Fruit fly (Drosophila melanogaster) whole organism, embryonic: ENCODE results near the gene CG17010.

Experiments
- ATbp ChIP-seq: fragments of 200-800 bp; sonication (Bioruptor generic); optimal IDR thresholded peaks from 2 replicates; lab custom pipeline; 2017; ENCODE audit warnings: missing biosample characterization, mild to moderate bottlenecking, missing genetic modification characterization, missing genetic modification reagents
- Ada2b ChIP-seq: fragments of 200-800 bp; sonication (Bioruptor generic); IDR thresholded peaks from 2 replicates; pipeline ENCODE4 v1.3.6; 2022; ENCODE audit warnings: missing biosample characterization, missing genetic modification characterization
- Adf1 ChIP-seq: fragments of 200-800 bp; sonication (Bioruptor generic); IDR thresholded peaks from 2 replicates; pipeline ENCODE4 v1.3.6; 2022; ENCODE audit warnings: missing biosample characterization, missing genetic modification characterization
- CG10274 ChIP-seq: fragments of 200-800 bp; sonication (Bioruptor generic); optimal IDR thresholded peaks from 3 replicates; lab custom pipeline; 2017; ENCODE audit warnings: missing biosample characterization, mild to moderate bottlenecking, missing genetic modification characterization
- CG10543 ChIP-seq: fragments of 200-800 bp; sonication (Bioruptor generic); optimal IDR thresholded peaks from 3 replicates; lab custom pipeline; 2017; ENCODE audit warnings: missing biosample characterization, mild to moderate bottlenecking, missing genetic modification characterization, moderate library complexity
- CG10565 ChIP-seq: fragments of 200-800 bp; sonication (Bioruptor generic); optimal IDR thresholded peaks from 3 replicates; lab custom pipeline; 2016; ENCODE audit warnings: missing biosample characterization, mild to moderate bottlenecking, missing genetic modification characterization
- CG10979 ChIP-seq: fragments of 200-800 bp; sonication (Bioruptor generic); optimal IDR thresholded peaks from 2 replicates; lab custom pipeline; 2018; ENCODE audit warnings: missing biosample characterization, mild to moderate bottlenecking, missing genetic modification characterization, moderate library complexity
- CG12744 ChIP-seq: fragments of 200-800 bp; sonication (Bioruptor generic); optimal IDR thresholded peaks from 2 replicates; lab custom pipeline; 2016; ENCODE audit warnings: missing biosample characterization, missing genetic modification characterization
- CG12769 ChIP-seq: fragments of 200-800 bp; sonication (Bioruptor generic); optimal IDR thresholded peaks from 2 replicates; lab custom pipeline; 2019; ENCODE audit warnings: missing biosample characterization, mild to moderate bottlenecking, missing genetic modification characterization, moderate library complexity
- CG13296 ChIP-seq: fragments of 200-800 bp; sonication (Bioruptor generic); optimal IDR thresholded peaks from 3 replicates; lab custom pipeline; 2018; ENCODE audit warnings: missing biosample characterization, mild to moderate bottlenecking, missing genetic modification characterization
- CG13624 ChIP-seq: fragments of 200-800 bp; sonication (Bioruptor generic); optimal IDR thresholded peaks from 2 replicates; lab custom pipeline; 2016; ENCODE audit warnings: missing biosample characterization, missing genetic modification characterization
- CG17568 ChIP-seq: fragments of 200-800 bp; sonication (Bioruptor generic); optimal IDR thresholded peaks from 2 replicates; lab custom pipeline; 2018; ENCODE audit warnings: missing biosample characterization, mild to moderate bottlenecking, missing genetic modification characterization, moderate library complexity
- CG18599 ChIP-seq: fragments of 200-800 bp; sonication (Bioruptor generic); optimal IDR thresholded peaks from 3 replicates; lab custom pipeline; 2017; ENCODE audit warnings: missing biosample characterization, missing genetic modification characterization, mild to moderate bottlenecking, moderate library complexity, missing genetic modification reagents
- CG2116 ChIP-seq: fragments of 200-800 bp; sonication (Bioruptor generic); optimal IDR thresholded peaks from 3 replicates; lab custom pipeline; 2018; ENCODE audit warnings: missing biosample characterization, mild to moderate bottlenecking, missing genetic modification characterization
- CG31388 ChIP-seq: fragments of 200-800 bp; sonication (Bioruptor generic); optimal IDR thresholded peaks from 2 replicates; lab custom pipeline; 2016; ENCODE audit warnings: missing biosample characterization, missing genetic modification characterization
- CG32532 ChIP-seq: fragments of 200-800 bp; sonication (Bioruptor generic); IDR thresholded peaks from 2 replicates; pipeline ENCODE4 v1.3.6; 2022; ENCODE audit warnings: missing biosample characterization, missing genetic modification characterization
- CG33557 ChIP-seq: fragments of 200-800 bp; sonication (Bioruptor generic); optimal IDR thresholded peaks from 2 replicates; lab custom pipeline; 2019; ENCODE audit warnings: missing biosample characterization, mild to moderate bottlenecking, missing genetic modification characterization, moderate library complexity
- Hey ChIP-seq: fragments of 200-800 bp; sonication (Bioruptor generic); optimal IDR thresholded peaks from 3 replicates; lab custom pipeline; 2018; ENCODE audit warnings: missing biosample characterization, mild to moderate bottlenecking, missing genetic modification characterization
- NK7.1 ChIP-seq: fragments of 200-800 bp; sonication (Bioruptor generic); optimal IDR thresholded peaks from 3 replicates; lab custom pipeline; 2016; ENCODE audit warnings: missing biosample characterization, missing genetic modification characterization
- PHDP ChIP-seq: fragments of 200-800 bp; sonication (Bioruptor generic); optimal IDR thresholded peaks from 3 replicates; lab custom pipeline; 2018; ENCODE audit warnings: missing biosample characterization, mild to moderate bottlenecking, missing genetic modification characterization, moderate library complexity
- Side ChIP-seq: fragments of 200-800 bp; sonication (Bioruptor generic); optimal IDR thresholded peaks from 2 replicates; lab custom pipeline; 2016; ENCODE audit warnings: missing biosample characterization, missing genetic modification characterization
- Sox100B ChIP-seq: fragments of 200-800 bp; sonication (Bioruptor generic); optimal IDR thresholded peaks from 3 replicates; lab custom pipeline; 2018; ENCODE audit warnings: missing biosample characterization, mild to moderate bottlenecking, missing genetic modification characterization
- dati ChIP-seq: fragments of 200-800 bp; sonication (Bioruptor generic); IDR thresholded peaks from 2 replicates; pipeline ENCODE4 v1.3.6; 2022; ENCODE audit warnings: missing biosample characterization, missing genetic modification characterization
- dpn ChIP-seq, 2 experiments: fragments of 200-800 bp; sonication (Bioruptor generic); optimal IDR thresholded peaks; 3 replicates each; lab custom pipeline; 2016; ENCODE audit warnings: missing biosample characterization in 2 of 2, missing genetic modification characterization in 2 of 2
- en ChIP-seq: fragments of 200-800 bp; sonication (Bioruptor generic); optimal IDR thresholded peaks from 2 replicates; lab custom pipeline; 2016; ENCODE audit warnings: missing biosample characterization, missing genetic modification characterization
- fd64A ChIP-seq: fragments of 200-800 bp; sonication (Bioruptor generic); optimal IDR thresholded peaks from 3 replicates; lab custom pipeline; 2018; ENCODE audit warnings: missing biosample characterization, mild to moderate bottlenecking, missing genetic modification characterization
- gro ChIP-seq: fragments of 200-800 bp; sonication (Bioruptor generic); optimal IDR thresholded peaks from 2 replicates; lab custom pipeline; 2016; ENCODE audit warnings: missing biosample characterization, missing genetic modification characterization
- h ChIP-seq: fragments of >200 bp; optimal IDR thresholded peaks from 2 replicates; lab custom pipeline; 2017
- hkb ChIP-seq, 2 experiments: fragments of 200-800 bp in 1 of 2; fragments of >200 bp in 1 of 2; sonication (Bioruptor generic) in 1 of 2; IDR thresholded peaks in 1 of 2; optimal IDR thresholded peaks in 1 of 2; 2 replicates each; pipeline versions ENCODE4 v1.3.6 to Lab custom; 2017 to 2022; ENCODE audit warnings: missing biosample characterization in 1 of 2, missing genetic modification characterization in 1 of 2
- kah ChIP-seq: fragments of 200-800 bp; sonication (Bioruptor generic); optimal IDR thresholded peaks from 2 replicates; lab custom pipeline; 2018; ENCODE audit warnings: missing biosample characterization, mild to moderate bottlenecking, missing genetic modification characterization
- lab ChIP-seq: fragments of 200-800 bp; sonication (Bioruptor generic); optimal IDR thresholded peaks from 3 replicates; lab custom pipeline; 2017; ENCODE audit warnings: missing biosample characterization, missing genetic modification characterization, mild to moderate bottlenecking, moderate library complexity, missing genetic modification reagents
- maf-S ChIP-seq: fragments of 200-800 bp; sonication (Bioruptor generic); optimal IDR thresholded peaks from 2 replicates; lab custom pipeline; 2016; ENCODE audit warnings: missing biosample characterization, missing genetic modification characterization
- onecut ChIP-seq: fragments of 200-800 bp; sonication (Bioruptor generic); IDR thresholded peaks from 2 replicates; pipeline ENCODE4 v1.3.6; 2022; ENCODE audit warnings: missing biosample characterization, missing genetic modification characterization
- otp ChIP-seq: fragments of 200-800 bp; sonication (Bioruptor generic); IDR thresholded peaks from 3 replicates; pipeline ENCODE4, ENCODE4 v1.3.6; 2022; ENCODE audit warnings: missing biosample characterization, missing genetic modification characterization
- pan ChIP-seq, 4 experiments: fragments of >200 bp in 3 of 4; fragments of 200-800 bp in 1 of 4; sonication (Bioruptor generic) in 1 of 4; optimal IDR thresholded peaks in 3 of 4; IDR thresholded peaks in 1 of 4; 2 replicates each; pipeline versions ENCODE4 v1.3.6 to Lab custom; 2017 to 2022; ENCODE audit warnings: missing biosample characterization in 2 of 4, missing genetic modification characterization in 2 of 4, mixed read lengths in 1 of 4
- pb ChIP-seq: fragments of 200-800 bp; sonication (Bioruptor generic); optimal IDR thresholded peaks from 3 replicates; lab custom pipeline; 2016; ENCODE audit warnings: missing biosample characterization, missing genetic modification characterization
- pfk ChIP-seq: fragments of 200-800 bp; sonication (Bioruptor generic); optimal IDR thresholded peaks from 2 replicates; lab custom pipeline; 2018; ENCODE audit warnings: missing biosample characterization, mild to moderate bottlenecking, missing genetic modification characterization, moderate library complexity
- pho ChIP-seq: fragments of 200-800 bp; sonication (Bioruptor generic); optimal IDR thresholded peaks from 2 replicates; lab custom pipeline; 2016; ENCODE audit warnings: missing biosample characterization, missing genetic modification characterization
- rib ChIP-seq: fragments of 200-800 bp; sonication (Bioruptor generic); IDR thresholded peaks from 2 replicates; pipeline ENCODE4 v1.3.6; 2022; ENCODE audit warnings: missing biosample characterization, missing genetic modification characterization
- seq ChIP-seq: fragments of 200-800 bp; sonication (Bioruptor generic); IDR thresholded peaks from 2 replicates; pipeline ENCODE4 v1.3.6; 2022; ENCODE audit warnings: missing biosample characterization, missing genetic modification characterization
- sim ChIP-seq: fragments of 200-800 bp; sonication (Bioruptor generic); IDR thresholded peaks from 2 replicates; pipeline ENCODE4 v1.3.6; 2022; ENCODE audit warnings: missing biosample characterization, missing genetic modification characterization
- tll ChIP-seq, 2 experiments: fragments of 200-800 bp in 1 of 2; fragments of >200 bp in 1 of 2; sonication (Bioruptor generic) in 1 of 2; optimal IDR thresholded peaks; 2 replicates each; lab custom pipeline; 2017 to 2019; ENCODE audit warnings: missing biosample characterization in 2 of 2, missing genetic modification characterization in 2 of 2, mild to moderate bottlenecking in 1 of 2, moderate library complexity in 1 of 2
- trh ChIP-seq: fragments of 200-800 bp; sonication (Bioruptor generic); optimal IDR thresholded peaks from 2 replicates; lab custom pipeline; 2016; ENCODE audit warnings: missing biosample characterization, missing genetic modification characterization
- vnd ChIP-seq: fragments of 200-800 bp; sonication (Bioruptor generic); IDR thresholded peaks from 3 replicates; pipeline ENCODE4 v1.3.6; 2022; ENCODE audit warnings: missing biosample characterization, missing genetic modification characterization; ENCODE audit not compliant: partially characterized antibody
- vvl ChIP-seq: fragments of 200-800 bp; sonication (Bioruptor generic); IDR thresholded peaks from 2 replicates; pipeline ENCODE4 v1.3.6; 2022; ENCODE audit warnings: missing biosample characterization, missing genetic modification characterization
- wor ChIP-seq: fragments of 200-800 bp; sonication (Bioruptor generic); IDR thresholded peaks from 2 replicates; pipeline ENCODE4 v1.3.6; 2022; ENCODE audit warnings: missing biosample characterization, missing genetic modification characterization

Gene CG17010

dm6 chr2L:12365964-12366482 is 9.8 kb downstream of the CG17010 start (continued):
- TF ChIP-seq fd64A (GFP tag; lab: Kevin White, UChicago) (peak; percentile 11), NK7.1 (GFP tag; lab: Kevin White, UChicago) (no peak), pan (optimal IDR thresholded peaks at IDR 0.05; lab: Kevin White, UChicago) (no peak), pan (GFP tag; optimal IDR thresholded peaks at IDR 0.05 in 1 of 2, IDR thresholded peaks at IDR 0.05 in 1 of 2) (no peak), hkb (optimal IDR thresholded peaks at IDR 0.05; lab: Kevin White, UChicago) (no peak), hkb (GFP tag; IDR thresholded peaks at IDR 0.05; lab: Robert Waterston, UW) (peak; percentile 50; the same call in 1 of the 2 replicates), Sox100B (GFP tag; lab: Kevin White, UChicago) (peak; percentile 11), CG31388 (GFP tag; lab: Kevin White, UChicago) (no peak), CG32532 (GFP tag; lab: Robert Waterston, UW) (peak; percentile 27; the same call in 1 of the 2 replicates), kah (GFP tag; lab: Kevin White, UChicago) (peak; percentile 96), otp (GFP tag; lab: Robert Waterston, UW) (peak; percentile 68; the same call in 2 of the 3 replicates), sim (0 out of 2 replicates have a peak, but pooled peaks have one; percentile 38), vnd (GFP tag; lab: Robert Waterston, UW) (no peak), Ada2b (GFP tag; lab: Robert Waterston, UW) (no peak), CG10979 (tag; lab: Kevin White, UChicago) (peak; percentile 4), Side (GFP tag; lab: Kevin White, UChicago) (peak; percentile 10), wor (GFP tag; lab: Robert Waterston, UW) (no peak), rib (GFP tag; lab: Robert Waterston, UW) (0 out of 2 replicates have a peak, but pooled peaks have one; percentile 48), en (GFP tag; lab: Kevin White, UChicago) (no peak), pb (GFP tag; lab: Kevin White, UChicago) (peak; percentile 69), Adf1 (GFP tag; lab: Robert Waterston, UW) (peak; percentile 43; the same call in 1 of the 2 replicates), tll (GFP tag; optimal IDR thresholded peaks at IDR 0.05; lab: Kevin White, UChicago) (peak in 1 of 2 experiments; percentile 8), CG10543 (peak; percentile 68), CG10274 (GFP tag; lab: Kevin White, UChicago) (no peak), gro (GFP tag; lab: Kevin White, UChicago) (peak; percentile 47), CG18599 (GFP tag; lab: Kevin White, UChicago) (peak; percentile 44), h (lab: Kevin White, UChicago) (no peak), CG2116 (GFP tag; lab: Kevin White, UChicago) (peak; percentile 19)

- TF ChIP-seq CG10565 (GFP tag; lab: Kevin White, UChicago) (no peak), Hey (tag; lab: Kevin White, UChicago) (peak; percentile 36), vvl (GFP tag; lab: Robert Waterston, UW) (peak; percentile 27; the same call in 1 of the 2 replicates), CG12744 (GFP tag; lab: Kevin White, UChicago) (peak; percentile 5), CG12769 (peak; percentile 43), CG17568 (peak; percentile 47), dati (GFP tag; lab: Robert Waterston, UW) (no peak), dpn (GFP tag; optimal IDR thresholded peaks at IDR 0.05; lab: Kevin White, UChicago) (peak in 1 of 2 experiments; percentile 6), CG13296 (GFP tag; lab: Kevin White, UChicago) (peak; percentile 57), maf-S (GFP tag; lab: Kevin White, UChicago) (peak; percentile 12), CG13624 (peak; percentile 28), CG31388 (GFP tag; lab: Kevin White, UChicago) (no peak), CG18599 (GFP tag; lab: Kevin White, UChicago) (peak; percentile 32), seq (GFP tag; lab: Robert Waterston, UW) (peak; percentile 75), PHDP (tag; lab: Kevin White, UChicago) (peak; percentile 38), onecut (peak; percentile 12; the same call in 1 of the 2 replicates), trh (GFP tag; lab: Kevin White, UChicago) (no peak), pan (optimal IDR thresholded peaks at IDR 0.05; lab: Kevin White, UChicago) (no peak), pan (GFP tag; optimal IDR thresholded peaks at IDR 0.05 in 1 of 2, IDR thresholded peaks at IDR 0.05 in 1 of 2) (peak in 1 of 2 experiments; percentile 71), ATbp (GFP tag; lab: Kevin White, UChicago) (peak; percentile 45), CG33557 (GFP tag; lab: Kevin White, UChicago) (no peak), hkb (optimal IDR thresholded peaks at IDR 0.05; lab: Kevin White, UChicago) (no peak), hkb (GFP tag; IDR thresholded peaks at IDR 0.05; lab: Robert Waterston, UW) (peak; percentile 40; the same call in 1 of the 2 replicates), pfk (GFP tag; lab: Kevin White, UChicago) (peak; percentile 27), pho (GFP tag; lab: Kevin White, UChicago) (peak; percentile 25), lab (GFP tag; lab: Kevin White, UChicago) (peak; percentile 77)
Measured at dm6 chr2L:12369612-12370011, 13.4 kb downstream of the CG17010 start.
